Worm (Caenorhabditis elegans): Measurements from ENCODE around the gene ZK370.4.

Gene ZK370.4

ce11 chrIII:8741276-8741860, 10.2 kb upstream of the ZK370.4 start, which contains the start of gene pdhk-2 (continued):
- TF ChIP-seq aha-1 (tag; optimal IDR thresholded peaks at IDR 0.05) (peak; percentile 63), pax-3 (tag; optimal IDR thresholded peaks at IDR 0.05) (peak; percentile 91), lin-14 (GFP tag; optimal IDR thresholded peaks at IDR 0.05) (peak; percentile 95), nhr-90 (tag; optimal IDR thresholded peaks at IDR 0.05; ENCODE audit: poor library complexity) (peak; percentile 97), egl-27 (tag; optimal IDR thresholded peaks at IDR 0.05) (no peak), isw-1 (GFP tag; IDR thresholded peaks at IDR 0.05) (peak; percentile 92), nhr-12 (tag; optimal IDR thresholded peaks at IDR 0.05) (no peak), ceh-90 (tag; optimal IDR thresholded peaks at IDR 0.05) (peak; percentile 52), vab-15 (tag; optimal IDR thresholded peaks at IDR 0.05) (peak; percentile 75), skn-1 (tag; optimal IDR thresholded peaks at IDR 0.05) (peak; percentile 71), snpc-4 (tag; optimal IDR thresholded peaks at IDR 0.05) (peak; percentile 84), alr-1 (tag; optimal IDR thresholded peaks at IDR 0.05; ENCODE audit: borderline replicate concordance) (no peak), nhr-84 (tag; optimal IDR thresholded peaks at IDR 0.05) (no peak), mef-2 (tag; optimal IDR thresholded peaks at IDR 0.05) (peak; percentile 69), hlh-4 (tag; optimal IDR thresholded peaks at IDR 0.05) (no peak), fkh-4 (tag; optimal IDR thresholded peaks at IDR 0.05; ENCODE audit: borderline replicate concordance) (peak; percentile 72), jun-1 (tag; optimal IDR thresholded peaks at IDR 0.05) (peak; percentile 87), C16A3.4 (tag; optimal IDR thresholded peaks at IDR 0.05) (peak; percentile 97), dsc-1 (tag; optimal IDR thresholded peaks at IDR 0.05) (peak; percentile 96), hpl-2 (GFP tag; optimal IDR thresholded peaks at IDR 0.05) (peak; percentile 32), lin-39 (tag; optimal IDR thresholded peaks at IDR 0.05) (peak; percentile 94), nhr-237 (tag; optimal IDR thresholded peaks at IDR 0.05) (peak; percentile 45), irx-1 (tag; optimal IDR thresholded peaks at IDR 0.05) (peak; percentile 92), dpl-1 (GFP tag; optimal IDR thresholded peaks at IDR 0.05) (peak; percentile 99 to 100 (median 99)), F16B12.6 (tag; optimal IDR thresholded peaks at IDR 0.05) (peak; percentile 66), zip-4 (GFP tag; optimal IDR thresholded peaks at IDR 0.05) (peak; percentile 89), hlh-17 (GFP tag; optimal IDR thresholded peaks at IDR 0.05; ENCODE audit: borderline replicate concordance) (no peak), C04F5.9 (tag; optimal IDR thresholded peaks at IDR 0.05) (peak; percentile 94), ztf-4 (tag; optimal IDR thresholded peaks at IDR 0.05) (peak; percentile 88), xbp-1 (tag; optimal IDR thresholded peaks at IDR 0.05) (peak; percentile 93), C34B4.2 (tag; optimal IDR thresholded peaks at IDR 0.05) (peak; percentile 49), egl-13 (tag; optimal IDR thresholded peaks at IDR 0.05) (peak; percentile 93), ceh-63 (GFP tag; optimal IDR thresholded peaks at IDR 0.05) (no peak), ets-5 (GFP tag; IDR thresholded peaks at IDR 0.05) (no peak), lin-15B (tag; optimal IDR thresholded peaks at IDR 0.05) (peak; percentile 90), nhr-20 (tag; optimal IDR thresholded peaks at IDR 0.05) (peak; percentile 96), efl-1 (optimal IDR thresholded peaks at IDR 0.05) (peak; percentile 97 to 100), efl-1 (GFP tag; optimal IDR thresholded peaks at IDR 0.05 in 1 of 2) (peak; percentile 99 to 100), lir-3 (tag; optimal IDR thresholded peaks at IDR 0.05; ENCODE audit: poor library complexity) (peak; percentile 82), unc-62 (GFP tag; optimal IDR thresholded peaks at IDR 0.05) (no peak), elt-3 (tag; optimal IDR thresholded peaks at IDR 0.05) (peak in 3 of 6 experiments; percentile 35 to 89 (median 88)), nhr-28 (tag; optimal IDR thresholded peaks at IDR 0.05) (no peak), unc-130 (tag; optimal IDR thresholded peaks at IDR 0.05) (peak; percentile 80), grh-1 (GFP tag; IDR thresholded peaks at IDR 0.05) (peak; percentile 98), zag-1 (tag; optimal IDR thresholded peaks at IDR 0.05) (peak; percentile 82), sox-4 (tag; optimal IDR thresholded peaks at IDR 0.05) (peak; percentile 81), sptf-1 (tag; optimal IDR thresholded peaks at IDR 0.05) (no peak), nhr-19 (GFP tag; conservative IDR thresholded peaks at IDR 0.05) (peak; percentile 95), ama-1 (optimal IDR thresholded peaks at IDR 0.05) (peak; percentile 74), unc-30 (tag; optimal IDR thresholded peaks at IDR 0.05) (no peak), pqm-1 (tag; optimal IDR thresholded peaks at IDR 0.05) (no peak), nhr-85 (tag) (peak; percentile 98), lsy-2 (tag; optimal IDR thresholded peaks at IDR 0.05) (peak; percentile 95)

Measured in whole organism, L1 larva.